Worm (Caenorhabditis elegans): ENCODE measurements around the gene hrg-10.

The hrg-10 gene

DNA sequence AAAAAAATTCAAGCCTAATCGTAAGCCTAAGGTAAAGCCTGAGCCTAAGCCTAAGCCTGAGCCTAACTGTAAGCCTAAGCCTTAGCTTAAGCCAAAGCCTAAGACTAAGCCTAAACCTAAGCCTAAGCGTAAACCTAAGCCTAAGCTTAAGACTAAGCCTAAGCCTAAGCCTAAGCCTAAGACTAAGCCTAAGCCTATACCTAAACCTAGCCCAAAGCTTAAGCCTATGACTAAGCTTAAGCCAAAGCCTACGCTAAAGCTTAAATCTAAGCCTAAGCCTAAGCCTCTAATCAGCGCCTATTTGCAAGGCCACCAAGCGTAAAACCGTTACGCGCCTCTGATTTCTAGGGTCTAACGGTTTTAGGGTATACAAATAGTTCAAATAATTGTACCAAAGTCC lies 47.4 kb downstream of the hrg-10 start:
- TF ChIP-seq egl-27 (tag; optimal IDR thresholded peaks at IDR 0.05) (no peak), ZK546.5 (tag; optimal IDR thresholded peaks at IDR 0.05) (no peak), jun-1 (tag; optimal IDR thresholded peaks at IDR 0.05) (no peak), elt-1 (tag; optimal IDR thresholded peaks at IDR 0.05) (no peak), ama-1 (optimal IDR thresholded peaks at IDR 0.05) (no peak)

DNA sequence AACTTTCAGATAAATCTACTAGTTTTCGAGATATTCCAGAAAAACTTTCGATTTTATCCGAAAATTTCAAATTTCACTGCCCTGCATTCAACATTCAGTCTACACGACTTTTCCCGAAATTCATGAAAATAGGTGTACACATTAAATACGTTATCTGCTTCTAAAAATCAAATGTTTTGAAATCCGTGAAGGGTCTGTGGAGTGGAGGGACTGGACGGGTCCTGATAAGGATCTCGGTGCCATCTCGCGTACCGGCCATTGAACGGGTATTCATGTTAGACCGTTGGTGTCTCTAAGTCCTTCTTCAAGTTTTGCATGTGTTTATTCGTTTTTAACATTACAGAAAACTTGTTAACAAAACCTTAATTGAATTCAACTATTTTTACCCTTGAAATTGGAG lies 49.6 kb downstream of the hrg-10 start:
- TF ChIP-seq eor-1 (tag; optimal IDR thresholded peaks at IDR 0.05) (no peak), nhr-25 (tag; optimal IDR thresholded peaks at IDR 0.05) (peak; percentile 52), elt-1 (tag; optimal IDR thresholded peaks at IDR 0.05) (peak; percentile 74), aly-2 (tag; optimal IDR thresholded peaks at IDR 0.05) (no peak), egl-5 (tag; optimal IDR thresholded peaks at IDR 0.05) (no peak), elt-3 (tag; optimal IDR thresholded peaks at IDR 0.05) (no peak), tbx-2 (tag; optimal IDR thresholded peaks at IDR 0.05) (no peak), skn-1 (tag; optimal IDR thresholded peaks at IDR 0.05) (no peak), nhr-11 (tag; optimal IDR thresholded peaks at IDR 0.05) (no peak), sea-2 (GFP tag; optimal IDR thresholded peaks at IDR 0.05) (no peak)

DNA sequence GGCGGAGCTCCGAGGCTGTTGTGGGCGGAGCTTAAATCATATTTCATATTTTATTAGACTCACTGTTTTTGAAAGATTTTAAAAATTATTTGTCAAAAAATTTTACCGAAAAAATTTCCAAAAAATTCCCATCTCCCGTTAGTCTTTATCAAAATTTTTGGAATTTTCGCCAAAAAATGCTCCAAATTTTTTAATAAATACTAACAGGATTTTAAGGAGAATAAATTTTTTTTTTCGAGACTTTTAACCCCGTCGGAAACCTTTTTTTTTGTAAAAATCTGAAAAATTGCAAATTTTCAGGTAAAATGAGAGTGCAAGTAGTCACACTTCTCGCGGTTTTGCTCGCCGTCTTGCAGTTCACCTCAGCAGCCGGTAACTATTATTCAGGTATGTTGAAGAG lies 53.6 kb downstream of the hrg-10 start, which contains the start of gene mihp-2:
Gene mihp-2, plus strand, starts transcription at position 301 of the 400 bp plus-strand sequence.
- TF ChIP-seq nhr-23 (tag; optimal IDR thresholded peaks at IDR 0.05): no peak
- TF ChIP-seq ceh-82 (tag; optimal IDR thresholded peaks at IDR 0.05): no peak
- no peak for TF ChIP-seq snpc-4 (tag; optimal IDR thresholded peaks at IDR 0.05)
- no peak for TF ChIP-seq aly-2 (tag; optimal IDR thresholded peaks at IDR 0.05)
- TF ChIP-seq hmg-11 (tag; optimal IDR thresholded peaks at IDR 0.05): no peak
- no peak for TF ChIP-seq eor-1 (tag; optimal IDR thresholded peaks at IDR 0.05)
- no peak for TF ChIP-seq elt-3 (tag; optimal IDR thresholded peaks at IDR 0.05)
- TF ChIP-seq elt-1 (tag; optimal IDR thresholded peaks at IDR 0.05): no peak
- no peak for TF ChIP-seq fkh-2 (tag; optimal IDR thresholded peaks at IDR 0.05)
- no peak for TF ChIP-seq nhr-237 (tag; optimal IDR thresholded peaks at IDR 0.05)
- TF ChIP-seq fos-1 (tag; optimal IDR thresholded peaks at IDR 0.05): no peak
- no peak for TF ChIP-seq nhr-76 (tag; optimal IDR thresholded peaks at IDR 0.05)

Data from whole organism, L3 larva.